Fruit fly (Drosophila melanogaster) whole organism, wandering third instar larva: ENCODE results near the gene gish.

ENCODE experiments used
- br ChIP-seq: fragments of 200-800 bp; sonication (Bioruptor generic); optimal IDR thresholded peaks from 2 replicates; lab custom pipeline; 2016; ENCODE audit warnings: missing biosample characterization, missing genetic modification characterization
- lola ChIP-seq: fragments of >200 bp; optimal IDR thresholded peaks from 2 replicates; lab custom pipeline; 2017; ENCODE audit warnings: missing biosample characterization, missing genetic modification characterization
- pan ChIP-seq: fragments of >200 bp; optimal IDR thresholded peaks from 2 replicates; lab custom pipeline; 2017
- psq ChIP-seq: fragments of 200-800 bp; sonication (Bioruptor generic); optimal IDR thresholded peaks from 3 replicates; lab custom pipeline; 2017; ENCODE audit warnings: missing biosample characterization, mild to moderate bottlenecking, missing genetic modification characterization, moderate library complexity
- woc ChIP-seq: sonication (Bioruptor generic); optimal IDR thresholded peaks from 2 replicates; lab custom pipeline; 2016; ENCODE audit warnings: missing biosample characterization, mild to moderate bottlenecking, missing genetic modification characterization

DNA sequence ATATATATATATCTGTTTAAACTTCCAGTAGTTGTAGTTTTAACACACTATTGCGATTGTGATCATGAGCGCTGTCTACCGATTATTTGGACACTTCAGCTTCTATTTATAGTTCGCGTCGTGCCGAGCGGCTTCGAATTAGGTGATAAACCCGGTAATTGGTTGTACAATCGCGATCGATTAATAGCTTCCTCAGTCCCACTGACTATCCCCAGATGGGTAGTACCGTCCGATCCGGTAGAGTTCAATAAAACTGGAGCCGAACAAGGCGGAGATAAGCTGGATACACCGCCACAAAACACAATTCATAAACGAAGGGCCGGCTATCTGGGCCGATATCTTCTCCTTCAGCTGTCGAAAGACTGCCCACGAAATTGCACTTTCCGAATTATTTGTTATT lies 65.6 kb downstream of the gish start:
- TF ChIP-seq br = no peak
- TF ChIP-seq pan (lab: Kevin White, UChicago) = no peak
- no peak for TF ChIP-seq woc (GFP tag; lab: Kevin White, UChicago)
- no peak for TF ChIP-seq psq (GFP tag; lab: Kevin White, UChicago)
- no peak for TF ChIP-seq lola (GFP tag; lab: Kevin White, UChicago)
